Worm (Caenorhabditis elegans) whole organism, L4 larva: Measurements from ENCODE around the gene ZK430.5.

Source experiments
- D1046.2 ChIP-seq: fragments of 200-800 bp; sonication (Bioruptor generic); IDR thresholded peaks from 2 replicates; pipeline ENCODE4 v1.3.6; 2022; ENCODE audit warnings: missing genetic modification characterization, missing compliant biosample characterization
- F26F4.8 ChIP-seq: fragments of 200-800 bp; sonication (Bioruptor generic); conservative IDR thresholded peaks from 2 replicates; pipeline ENCODE4 v1.3.6; 2022; ENCODE audit warnings: missing genetic modification characterization, missing compliant biosample characterization
- F49E8.2 ChIP-seq: sonication (generic microtip); optimal IDR thresholded peaks from 2 replicates; lab custom pipeline; 2016; ENCODE audit warnings: missing compliant biosample characterization, mild to moderate bottlenecking, missing genetic modification characterization, borderline replicate concordance
- T26A8.4 ChIP-seq: fragments of 200-800 bp; sonication (Bioruptor generic); IDR thresholded peaks from 2 replicates; pipeline ENCODE4 v1.3.6; 2022; ENCODE audit warnings: missing genetic modification characterization, missing compliant biosample characterization
- ZK337.2 ChIP-seq: fragments of 200-800 bp; sonication (Bioruptor generic); IDR thresholded peaks from 2 replicates; pipeline ENCODE4 v1.3.6; 2022; ENCODE audit warnings: missing genetic modification reagents, missing genetic modification characterization, missing compliant biosample characterization
- aha-1 ChIP-seq: fragments of 150-350 bp; peaks from one replicate; lab custom pipeline; 2014; ENCODE audit warnings: missing biosample characterization, missing genetic modification characterization
- ama-1 ChIP-seq: fragments of 150-350 bp; optimal IDR thresholded peaks from 2 replicates; lab custom pipeline; 2014; ENCODE audit warnings: inconsistent platforms, mixed read lengths
- ceh-32 ChIP-seq: sonication (generic microtip); optimal IDR thresholded peaks from 2 replicates; lab custom pipeline; 2016; ENCODE audit warnings: mild to moderate bottlenecking, missing genetic modification characterization, missing compliant biosample characterization; ENCODE audit not compliant: poor library complexity
- daf-16 ChIP-seq, 3 experiments: sonication (generic microtip); optimal IDR thresholded peaks; 2 replicates each; lab custom pipeline; 2016 to 2017; ENCODE audit warnings: missing genetic modification characterization in 3 of 3, missing genetic modification reagents in 3 of 3, mild to moderate bottlenecking in 2 of 3, missing compliant biosample characterization in 2 of 3, missing biosample characterization in 1 of 3, moderate library complexity in 1 of 3
- daf-19 ChIP-seq: fragments of 200-800 bp; sonication (Bioruptor generic); conservative IDR thresholded peaks from 2 replicates; pipeline ENCODE4 v1.3.6; 2022; ENCODE audit warnings: missing genetic modification characterization, missing compliant biosample characterization
- dmd-8 ChIP-seq: fragments of 200-800 bp; sonication (Bioruptor generic); IDR thresholded peaks from 2 replicates; pipeline ENCODE4 v1.3.6; 2022; ENCODE audit warnings: missing genetic modification characterization, missing compliant biosample characterization
- dmd-9 ChIP-seq: fragments of 200-800 bp; sonication (Bioruptor generic); IDR thresholded peaks from 2 replicates; pipeline ENCODE4 v1.3.6; 2022; ENCODE audit warnings: missing genetic modification reagents, missing genetic modification characterization, missing compliant biosample characterization
- duxl-1 ChIP-seq: sonication (generic microtip); optimal IDR thresholded peaks from 2 replicates; lab custom pipeline; 2016; ENCODE audit warnings: mild to moderate bottlenecking, missing genetic modification characterization, moderate library complexity, missing compliant biosample characterization; ENCODE audit not compliant: poor library complexity
- dve-1 ChIP-seq: sonication (generic microtip); optimal IDR thresholded peaks from 2 replicates; lab custom pipeline; 2017; ENCODE audit warnings: antibody characterized with exemption, mild to moderate bottlenecking, missing genetic modification characterization, missing compliant biosample characterization; ENCODE audit not compliant: insufficient read depth
- egl-27 ChIP-seq: sonication (generic microtip); optimal IDR thresholded peaks from 3 replicates; lab custom pipeline; 2017; ENCODE audit warnings: missing biosample characterization, missing genetic modification reagents, missing genetic modification characterization
- gei-8 ChIP-seq: fragments of 200-800 bp; sonication (Bioruptor generic); optimal IDR thresholded peaks from 2 replicates; lab custom pipeline; 2018; ENCODE audit warnings: mild to moderate bottlenecking, missing genetic modification characterization, missing compliant biosample characterization
- hlh-11 ChIP-seq: fragments of 200-800 bp; sonication (Bioruptor generic); optimal IDR thresholded peaks from 2 replicates; lab custom pipeline; 2018; ENCODE audit warnings: mild to moderate bottlenecking, missing genetic modification characterization, missing compliant biosample characterization
- lim-7 ChIP-seq: fragments of 200-800 bp; sonication (Bioruptor generic); IDR thresholded peaks from 2 replicates; pipeline ENCODE4 v1.3.6; 2022; ENCODE audit warnings: missing genetic modification characterization, missing compliant biosample characterization
- madf-9 ChIP-seq: fragments of 200-800 bp; sonication (Bioruptor generic); conservative IDR thresholded peaks from 2 replicates; pipeline ENCODE4 v1.3.6; 2022; ENCODE audit warnings: missing genetic modification reagents, missing genetic modification characterization, missing compliant biosample characterization
- mep-1 ChIP-seq: fragments of 150-350 bp; sonication (generic microtip); optimal IDR thresholded peaks from 3 replicates; lab custom pipeline; 2014; ENCODE audit warnings: missing biosample characterization, missing genetic modification characterization
- mes-2 ChIP-seq: sonication (generic microtip); optimal IDR thresholded peaks from 2 replicates; lab custom pipeline; 2016; ENCODE audit warnings: missing genotype, mild to moderate bottlenecking, missing genetic modification characterization, missing compliant biosample characterization; ENCODE audit not compliant: poor library complexity, severe bottlenecking
- nhr-111 ChIP-seq: fragments of 200-800 bp; sonication (Bioruptor generic); optimal IDR thresholded peaks from 2 replicates; lab custom pipeline; 2018; ENCODE audit warnings: mild to moderate bottlenecking, missing genetic modification characterization, missing compliant biosample characterization
- nhr-25 ChIP-seq: sonication (generic microtip); optimal IDR thresholded peaks from 2 replicates; lab custom pipeline; 2017; ENCODE audit warnings: missing genetic modification characterization, mild to moderate bottlenecking, missing compliant biosample characterization, antibody characterized with exemption, moderate library complexity, borderline replicate concordance; ENCODE audit not compliant: insufficient read depth
- nhr-28 ChIP-seq: fragments of 150-350 bp; optimal IDR thresholded peaks from 2 replicates; lab custom pipeline; 2014; ENCODE audit warnings: missing biosample characterization, missing genetic modification characterization
- nhr-41 ChIP-seq: fragments of 200-800 bp; sonication (Bioruptor generic); IDR thresholded peaks from 2 replicates; pipeline ENCODE4 v1.3.6; 2022; ENCODE audit warnings: missing genetic modification reagents, missing genetic modification characterization, missing compliant biosample characterization
- nhr-6 ChIP-seq: fragments of 150-350 bp; optimal IDR thresholded peaks from 2 replicates; lab custom pipeline; 2014; ENCODE audit warnings: missing biosample characterization, missing genetic modification characterization
- saeg-2 ChIP-seq: fragments of 200-800 bp; sonication (Bioruptor generic); IDR thresholded peaks from 2 replicates; pipeline ENCODE4 v1.3.6; 2022; ENCODE audit warnings: missing genetic modification reagents, missing genetic modification characterization, missing compliant biosample characterization
- set-16 ChIP-seq: fragments of 200-800 bp; sonication (Bioruptor generic); IDR thresholded peaks from 2 replicates; pipeline ENCODE4 v1.3.6; 2022; ENCODE audit warnings: missing genetic modification reagents, missing genetic modification characterization, missing compliant biosample characterization
- unc-130 ChIP-seq: sonication (generic microtip); optimal IDR thresholded peaks from 2 replicates; lab custom pipeline; 2016; ENCODE audit warnings: missing genetic modification reagents, missing genetic modification characterization, missing compliant biosample characterization
- unc-39 ChIP-seq: sonication (generic microtip); optimal IDR thresholded peaks from 2 replicates; lab custom pipeline; 2017; ENCODE audit warnings: missing biosample characterization, missing genetic modification characterization
- vab-7 ChIP-seq: fragments of 200-800 bp; sonication (Bioruptor generic); IDR thresholded peaks from 2 replicates; pipeline ENCODE4 v1.3.6; 2022; ENCODE audit warnings: missing genetic modification reagents, missing genetic modification characterization, missing compliant biosample characterization
- zfp-3 ChIP-seq: fragments of 200-800 bp; sonication (Bioruptor generic); conservative IDR thresholded peaks from 2 replicates; pipeline ENCODE4 v1.3.6; 2022; ENCODE audit warnings: missing genetic modification reagents, missing genetic modification characterization, missing compliant biosample characterization
- zip-2 ChIP-seq: fragments of 150-350 bp; optimal IDR thresholded peaks from 2 replicates; lab custom pipeline; 2014; ENCODE audit warnings: missing biosample characterization, missing genetic modification characterization
- ztf-11 ChIP-seq: fragments of 150-350 bp; optimal IDR thresholded peaks from 2 replicates; lab custom pipeline; 2014; ENCODE audit warnings: missing biosample characterization, missing genetic modification characterization

Gene ZK430.5

DNA sequence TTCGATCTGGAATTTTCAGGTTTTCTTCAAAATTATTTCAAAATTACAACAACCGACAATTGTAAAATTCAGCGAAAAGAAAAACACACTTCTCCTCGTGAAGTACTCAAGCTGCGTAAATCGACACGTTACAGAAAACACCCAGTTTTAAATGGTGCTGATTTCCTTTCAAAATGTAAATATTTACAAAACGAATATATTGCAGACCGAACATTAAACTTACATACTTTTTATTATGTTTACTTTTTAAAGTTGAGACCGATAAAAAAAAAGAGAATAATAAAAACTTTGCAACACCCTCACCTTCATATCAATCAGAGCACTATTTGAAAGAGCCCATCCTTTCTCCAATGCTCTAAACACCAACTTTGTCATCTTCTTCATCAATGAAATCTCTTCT lies 34.6 kb upstream of the ZK430.5 start:
- TF ChIP-seq daf-16 (GFP tag; optimal IDR thresholded peaks at IDR 0.05; lab: Kevin White, UChicago) = no peak
- TF ChIP-seq daf-16 (tag; optimal IDR thresholded peaks at IDR 0.05; lab: Kevin White, UChicago) = peak; percentile 56
- TF ChIP-seq vab-7 (GFP tag; lab: Robert Waterston, UW) = no peak
- TF ChIP-seq, all 104 proteins: peak for 1

DNA sequence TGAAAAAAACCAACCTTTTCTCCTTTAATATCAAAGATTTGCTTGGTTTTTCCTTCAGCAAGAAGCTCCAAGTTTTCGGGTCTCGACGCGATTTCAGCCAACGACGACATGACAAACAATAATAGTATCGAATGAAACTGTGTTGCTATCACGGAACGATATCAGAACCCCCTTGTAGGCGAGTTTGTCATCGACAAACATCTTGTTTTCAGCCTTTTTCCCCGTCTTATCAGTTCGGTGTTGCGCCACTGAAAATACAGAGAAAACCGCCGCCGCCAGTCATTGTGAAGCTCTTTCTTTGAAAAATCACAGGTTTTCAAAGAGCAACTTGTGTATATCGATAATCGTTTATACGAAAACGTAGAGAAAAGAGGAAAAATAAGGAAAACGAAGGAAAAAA lies 33.1 kb upstream of the ZK430.5 start, which contains the start of gene paic-1:
Gene paic-1, minus strand, starts transcription at position 120 of the 400 bp plus-strand sequence.
- peak; percentile 30 for TF ChIP-seq dve-1 (tag; lab: Kevin White, UChicago)
- peak; percentile 80 for TF ChIP-seq ama-1
- TF ChIP-seq nhr-28 (tag; lab: Kevin White, UChicago) = peak; percentile 37
- peak; percentile 19 for TF ChIP-seq F49E8.2 (tag; lab: Kevin White, UChicago)
- TF ChIP-seq mep-1 (tag; lab: Kevin White, UChicago) = peak; percentile 50
- TF ChIP-seq ceh-32 (tag; lab: Kevin White, UChicago) = no peak
- TF ChIP-seq madf-9 (GFP tag; lab: Robert Waterston, UW) = no peak
- no peak for TF ChIP-seq saeg-2 (GFP tag; lab: Robert Waterston, UW)
- TF ChIP-seq lim-7 (GFP tag; lab: Robert Waterston, UW) = no peak
- no peak for TF ChIP-seq ztf-11 (tag; lab: Kevin White, UChicago)
- peak; percentile 41 for TF ChIP-seq zip-2 (tag; lab: Kevin White, UChicago)
- no peak for TF ChIP-seq nhr-41 (GFP tag; lab: Robert Waterston, UW)
- TF ChIP-seq T26A8.4 (GFP tag; lab: Robert Waterston, UW) = peak; percentile 27; the same call in 1 of the 2 replicates
- TF ChIP-seq nhr-111 = no peak
- 0 out of 2 replicates have a peak, but pooled peaks have one; percentile 18 for TF ChIP-seq dmd-8 (GFP tag; lab: Robert Waterston, UW)
- TF ChIP-seq duxl-1 (tag; lab: Kevin White, UChicago) = no peak
- TF ChIP-seq unc-130 (GFP tag; lab: Kevin White, UChicago) = no peak
- no peak for TF ChIP-seq daf-16 (GFP tag; optimal IDR thresholded peaks at IDR 0.05; lab: Kevin White, UChicago)
- TF ChIP-seq daf-16 (tag; optimal IDR thresholded peaks at IDR 0.05; lab: Kevin White, UChicago) = peak; percentile 82
- TF ChIP-seq hlh-11 (tag; lab: Kevin White, UChicago) = peak; percentile 16
- TF ChIP-seq daf-19 (GFP tag; lab: Robert Waterston, UW) = no peak
- TF ChIP-seq nhr-25 = no peak
- TF ChIP-seq mes-2 (tag; lab: Kevin White, UChicago) = peak; percentile 54

ce11 chrII:4372867-4373397 lies 32.5 kb upstream of the ZK430.5 start:
- TF ChIP-seq set-16 (peak; percentile 81), ztf-11 (tag; lab: Kevin White, UChicago) (no peak), zfp-3 (GFP tag; lab: Robert Waterston, UW) (no peak), nhr-6 (tag; lab: Kevin White, UChicago) (no peak), mes-2 (tag; lab: Kevin White, UChicago) (no peak), dmd-9 (GFP tag; lab: Robert Waterston, UW) (0 out of 2 replicates have a peak, but pooled peaks have one; percentile 61), D1046.2 (GFP tag; lab: Robert Waterston, UW) (0 out of 2 replicates have a peak, but pooled peaks have one; percentile 54), ama-1 (no peak), unc-39 (no peak), nhr-111 (no peak), aha-1 (tag; lab: Kevin White, UChicago) (peak; percentile 70), F26F4.8 (GFP tag; lab: Robert Waterston, UW) (0 out of 2 replicates have a peak, but pooled peaks have one; percentile 23), gei-8 (GFP tag; lab: Kevin White, UChicago) (no peak), egl-27 (tag; lab: Kevin White, UChicago) (no peak)

DNA sequence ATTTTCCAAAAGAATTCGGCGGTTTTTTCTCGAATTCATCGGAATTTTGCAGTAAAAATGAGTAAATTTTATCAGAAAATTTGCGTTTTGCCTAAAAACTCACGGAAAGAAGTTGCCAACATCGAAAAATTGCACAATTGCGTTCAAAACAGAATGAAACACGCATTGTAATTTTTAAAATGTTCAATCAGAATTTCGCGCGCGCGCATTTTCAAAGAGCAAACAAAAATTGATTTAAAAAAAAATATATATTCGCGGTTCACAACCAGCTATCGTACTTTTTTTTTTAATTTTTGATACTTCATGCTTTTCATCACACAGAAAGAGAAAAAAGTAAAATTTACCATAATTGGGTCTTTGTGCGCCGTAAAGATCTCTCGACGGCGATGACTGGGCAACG lies 30.6 kb upstream of the ZK430.5 start:
- 0 out of 2 replicates have a peak, but pooled peaks have one; percentile 29 for TF ChIP-seq D1046.2 (GFP tag; lab: Robert Waterston, UW)
- no peak for TF ChIP-seq ZK337.2 (GFP tag; lab: Robert Waterston, UW)
